Fruit fly (Drosophila melanogaster): ENCODE results near the gene CG10098.
A peak's percentile ranks its signal among the peaks of the same experiment; 100 is the strongest.

The CG10098 gene

dm6 chr3R:7130827-7131226 is 6.5 kb downstream of the CG10098 start (continued):
- TF ChIP-seq Lhr (GFP tag; optimal IDR thresholded peaks at IDR 0.05) (no peak), CrebB (tag; optimal IDR thresholded peaks at IDR 0.05) (no peak), unc-4 (GFP tag; IDR thresholded peaks at IDR 0.05; ENCODE audit: partially characterized antibody) (peak; percentile 94), YL-1 (GFP tag; optimal IDR thresholded peaks at IDR 0.05) (no peak), Poxn (GFP tag; IDR thresholded peaks at IDR 0.05) (no peak), zfh2 (GFP tag; optimal IDR thresholded peaks at IDR 0.05) (no peak), CG12104 (GFP tag; optimal IDR thresholded peaks at IDR 0.05) (no peak), CG32767 (GFP tag; IDR thresholded peaks at IDR 0.05) (no peak), ATbp (GFP tag; optimal IDR thresholded peaks at IDR 0.05) (no peak), hth (optimal IDR thresholded peaks at IDR 0.05) (no peak), CG7786 (GFP tag; optimal IDR thresholded peaks at IDR 0.05) (no peak), onecut (GFP tag; IDR thresholded peaks at IDR 0.05) (no peak), cad (GFP tag; optimal IDR thresholded peaks at IDR 0.05) (no peak), chif (GFP tag; optimal IDR thresholded peaks at IDR 0.05) (no peak), bowl (GFP tag; IDR thresholded peaks at IDR 0.05) (no peak), knrl (GFP tag; IDR thresholded peaks at IDR 0.05; ENCODE audit: partially characterized antibody) (peak; percentile 86), TFAM (GFP tag; optimal IDR thresholded peaks at IDR 0.05) (no peak), zfh1 (GFP tag; IDR thresholded peaks at IDR 0.05) (no peak), vnd (GFP tag; IDR thresholded peaks at IDR 0.05; ENCODE audit: partially characterized antibody) (peak; percentile 89), cas (GFP tag; IDR thresholded peaks at IDR 0.05) (no peak), CG18764 (GFP tag; optimal IDR thresholded peaks at IDR 0.05) (no peak), Fer3 (tag; optimal IDR thresholded peaks at IDR 0.05) (no peak), CG2712 (tag; optimal IDR thresholded peaks at IDR 0.05) (peak; percentile 32), insv (GFP tag; optimal IDR thresholded peaks at IDR 0.05) (no peak), Atf3 (GFP tag; optimal IDR thresholded peaks at IDR 0.05) (no peak), bab2 (GFP tag; optimal IDR thresholded peaks at IDR 0.05) (no peak), wor (GFP tag; IDR thresholded peaks at IDR 0.05) (no peak), CG3163 (GFP tag; optimal IDR thresholded peaks at IDR 0.05) (no peak), CG11560 (tag; IDR thresholded peaks at IDR 0.05) (no peak), bsh (GFP tag; optimal IDR thresholded peaks at IDR 0.05) (no peak), ranshi (GFP tag; IDR thresholded peaks at IDR 0.05) (no peak), CG9609 (GFP tag; optimal IDR thresholded peaks at IDR 0.05) (no peak), Doc2 (GFP tag; IDR thresholded peaks at IDR 0.05) (no peak), p53 (GFP tag; optimal IDR thresholded peaks at IDR 0.05) (no peak), Scr (GFP tag; IDR thresholded peaks at IDR 0.05; ENCODE audit: partially characterized antibody) (peak; percentile 90), CG4282 (GFP tag; optimal IDR thresholded peaks at IDR 0.05) (no peak), hb (GFP tag; IDR thresholded peaks at IDR 0.05; ENCODE audit: partially characterized antibody) (peak; percentile 88), Taf1 (GFP tag; IDR thresholded peaks at IDR 0.05) (no peak), MTF-1 (GFP tag; optimal IDR thresholded peaks at IDR 0.05; ENCODE audit: borderline replicate concordance) (no peak), Hand (GFP tag; optimal IDR thresholded peaks at IDR 0.05) (no peak), CG16863 (GFP tag; optimal IDR thresholded peaks at IDR 0.05) (no peak), CG10959 (GFP tag; IDR thresholded peaks at IDR 0.05) (no peak), CG2199 (GFP tag; IDR thresholded peaks at IDR 0.05) (no peak), Bdp1 (GFP tag; optimal IDR thresholded peaks at IDR 0.05) (peak; percentile 100), Abd-B (GFP tag; optimal IDR thresholded peaks at IDR 0.05) (no peak), CG14050 (GFP tag; IDR thresholded peaks at IDR 0.05) (no peak), gfzf (GFP tag; optimal IDR thresholded peaks at IDR 0.05) (no peak), ken (GFP tag; IDR thresholded peaks at IDR 0.05) (no peak; the same call in 2 of the 3 replicates), CG2678 (tag; optimal IDR thresholded peaks at IDR 0.05) (no peak), Mrtf (GFP tag; IDR thresholded peaks at IDR 0.05) (no peak), chn (GFP tag; optimal IDR thresholded peaks at IDR 0.05) (no peak), Oli (tag; optimal IDR thresholded peaks at IDR 0.05) (no peak), CG4360 (GFP tag; IDR thresholded peaks at IDR 0.05) (no peak)
